Fruit fly (Drosophila melanogaster): ENCODE measurements around the gene CG3631.

CG3631 gene

DNA sequence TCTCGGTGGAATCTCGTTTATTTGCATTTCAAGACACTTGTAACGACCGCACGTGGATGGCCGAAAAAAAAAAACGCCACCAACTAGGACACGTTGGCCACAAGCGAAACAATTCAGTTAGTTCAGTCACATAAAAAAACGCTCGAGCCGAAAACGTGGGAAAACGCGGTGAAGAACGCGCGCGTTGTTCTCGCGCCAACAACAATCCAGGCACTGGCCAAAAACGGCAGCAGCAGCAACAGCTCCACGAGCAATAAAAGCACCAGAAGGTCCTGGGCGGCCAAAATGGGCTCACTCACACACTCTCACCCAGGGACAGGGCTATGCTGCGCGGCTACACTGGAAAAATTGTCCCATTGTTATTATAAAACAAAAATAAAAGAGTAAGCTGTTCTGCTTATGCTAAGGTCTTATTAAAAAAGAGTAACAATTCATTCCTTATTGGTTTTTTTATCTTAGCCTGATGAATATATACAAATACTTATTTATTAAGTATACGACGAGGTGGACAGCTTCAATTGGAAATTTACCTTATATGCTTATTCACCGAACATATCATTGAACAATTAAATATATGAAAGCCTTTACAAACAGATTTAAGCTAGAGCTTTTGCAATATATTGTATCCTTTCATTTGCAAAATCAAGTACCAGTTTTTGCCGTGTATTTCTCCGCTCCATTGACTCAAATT lies 3.8 kb upstream of the CG3631 start, which contains the start of gene btsz (continued):
- no peak for TF ChIP-seq HLH4C (GFP tag; IDR thresholded peaks at IDR 0.05; ENCODE audit: partially characterized antibody)
- no peak for TF ChIP-seq run (tag; optimal IDR thresholded peaks at IDR 0.05)
- TF ChIP-seq org-1 (GFP tag; optimal IDR thresholded peaks at IDR 0.05), result no peak
- TF ChIP-seq CG9876 (GFP tag; optimal IDR thresholded peaks at IDR 0.05), result no peak
- TF ChIP-seq sna (GFP tag; IDR thresholded peaks at IDR 0.05; ENCODE audit: partially characterized antibody), result no peak
- no peak for TF ChIP-seq Mrtf (GFP tag; IDR thresholded peaks at IDR 0.05)
- TF ChIP-seq CHES-1-like (GFP tag; optimal IDR thresholded peaks at IDR 0.05), result no peak
- 0 out of 2 replicates have a peak, but pooled peaks have one; percentile 16 for TF ChIP-seq Atf6 (GFP tag; IDR thresholded peaks at IDR 0.05)
- TF ChIP-seq Usf (GFP tag; optimal IDR thresholded peaks at IDR 0.05), result no peak
- no peak for TF ChIP-seq repo (GFP tag; optimal IDR thresholded peaks at IDR 0.05)
- no peak for TF ChIP-seq Gug (GFP tag; IDR thresholded peaks at IDR 0.05)
- TF ChIP-seq dimm (GFP tag; IDR thresholded peaks at IDR 0.05), result no peak
- TF ChIP-seq Six4 (GFP tag; optimal IDR thresholded peaks at IDR 0.05), result no peak
- TF ChIP-seq Hmr (GFP tag; optimal IDR thresholded peaks at IDR 0.05), result peak; percentile 77
- no peak for TF ChIP-seq croc (GFP tag; conservative IDR thresholded peaks at IDR 0.05)
- no peak for TF ChIP-seq CG42726 (GFP tag; IDR thresholded peaks at IDR 0.05; ENCODE audit: partially characterized antibody)
- TF ChIP-seq corto (GFP tag; optimal IDR thresholded peaks at IDR 0.05), result no peak
- TF ChIP-seq MESR4 (GFP tag; optimal IDR thresholded peaks at IDR 0.05), result no peak
- TF ChIP-seq CG1603 (tag; optimal IDR thresholded peaks at IDR 0.05), result no peak
- peak; percentile 20 for TF ChIP-seq D19B (GFP tag; optimal IDR thresholded peaks at IDR 0.05)
- TF ChIP-seq CG7357 (GFP tag; IDR thresholded peaks at IDR 0.05), result no peak
- no peak for TF ChIP-seq pros (GFP tag; optimal IDR thresholded peaks at IDR 0.05)
- no peak for TF ChIP-seq NFAT (GFP tag; IDR thresholded peaks at IDR 0.05)
- peak; percentile 60 for TF ChIP-seq CG10543 (GFP tag; optimal IDR thresholded peaks at IDR 0.05)
- TF ChIP-seq NC2α (GFP tag; optimal IDR thresholded peaks at IDR 0.05), result no peak
- TF ChIP-seq CG8924 (tag; optimal IDR thresholded peaks at IDR 0.05), result peak; percentile 45
- no peak for TF ChIP-seq Side (GFP tag; optimal IDR thresholded peaks at IDR 0.05)
- TF ChIP-seq Sox100B (GFP tag; optimal IDR thresholded peaks at IDR 0.05), result no peak
- no peak for TF ChIP-seq CG1832 (GFP tag; optimal IDR thresholded peaks at IDR 0.05)
- no peak for TF ChIP-seq pho (GFP tag; optimal IDR thresholded peaks at IDR 0.05)
- TF ChIP-seq tap (tag; optimal IDR thresholded peaks at IDR 0.05), result no peak
- TF ChIP-seq tx (GFP tag; optimal IDR thresholded peaks at IDR 0.05), result no peak
- TF ChIP-seq twi (tag; optimal IDR thresholded peaks at IDR 0.05), result no peak
- no peak for TF ChIP-seq tup (GFP tag; optimal IDR thresholded peaks at IDR 0.05)
- no peak for TF ChIP-seq CG4360 (GFP tag; IDR thresholded peaks at IDR 0.05)
- no peak for TF ChIP-seq CG12744 (GFP tag; optimal IDR thresholded peaks at IDR 0.05)
- peak; percentile 52 for TF ChIP-seq CG4424 (GFP tag; optimal IDR thresholded peaks at IDR 0.05)
- no peak for TF ChIP-seq tgo (GFP tag; IDR thresholded peaks at IDR 0.05)
- no peak for TF ChIP-seq CG10654 (GFP tag; optimal IDR thresholded peaks at IDR 0.05)
- TF ChIP-seq CG12219 (GFP tag; optimal IDR thresholded peaks at IDR 0.05), result no peak
- TF ChIP-seq CG31388 (GFP tag; optimal IDR thresholded peaks at IDR 0.05), result no peak
- TF ChIP-seq pum (GFP tag; optimal IDR thresholded peaks at IDR 0.05), result no peak
- TF ChIP-seq CG13424 (tag; optimal IDR thresholded peaks at IDR 0.05), result peak; percentile 54
- no peak for TF ChIP-seq sc (optimal IDR thresholded peaks at IDR 0.05)
- TF ChIP-seq sc (GFP tag; optimal IDR thresholded peaks at IDR 0.05), result no peak
- TF ChIP-seq vfl (GFP tag; optimal IDR thresholded peaks at IDR 0.05), result no peak
- no peak for TF ChIP-seq BEAF-32 (GFP tag; optimal IDR thresholded peaks at IDR 0.05)
- TF ChIP-seq CG5245 (GFP tag; optimal IDR thresholded peaks at IDR 0.05), result no peak
- peak; percentile 64 for TF ChIP-seq CG13296 (GFP tag; optimal IDR thresholded peaks at IDR 0.05)
- TF ChIP-seq Poxn (GFP tag; IDR thresholded peaks at IDR 0.05), result no peak
- no peak for TF ChIP-seq Myb (GFP tag; optimal IDR thresholded peaks at IDR 0.05)
